Worm (Caenorhabditis elegans) whole organism, L4/young adult: ENCODE measurements around the gene slr-2.

Experiments used
- W03F9.2 ChIP-seq: fragments of 150-350 bp; optimal IDR thresholded peaks from 2 replicates; lab custom pipeline; 2014; ENCODE audit warnings: missing biosample characterization, missing genetic modification characterization
- dao-5 ChIP-seq: sonication (generic microtip); optimal IDR thresholded peaks from 2 replicates; lab custom pipeline; 2016; ENCODE audit warnings: missing genotype, missing genetic modification characterization, moderate library complexity, missing compliant biosample characterization
- him-1 ChIP-seq: sonication (generic microtip); optimal IDR thresholded peaks from 2 replicates; lab custom pipeline; 2016; ENCODE audit warnings: missing genotype, missing genetic modification reagents, missing genetic modification characterization, missing compliant biosample characterization

DNA sequence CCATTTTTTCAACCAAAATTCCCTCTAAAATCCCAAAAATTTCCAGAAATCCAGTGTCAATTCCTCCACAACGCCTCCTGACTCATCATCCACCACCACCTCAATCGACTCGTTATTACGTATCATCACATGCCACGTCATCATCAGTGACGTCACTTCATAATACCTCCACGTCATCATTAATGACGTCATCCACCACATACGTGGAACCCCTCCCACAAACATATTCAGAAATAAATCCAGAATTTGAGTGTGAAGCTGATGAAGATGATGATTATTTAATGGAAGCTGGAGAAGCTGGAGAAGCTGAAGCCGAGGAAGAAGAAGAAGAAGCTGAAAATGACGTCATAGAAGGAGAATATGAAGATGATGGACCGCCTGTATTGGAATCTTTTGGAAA is 7.0 kb downstream of the slr-2 start:
- no peak for TF ChIP-seq him-1 (tag; lab: Kevin White, UChicago)
- no peak for TF ChIP-seq W03F9.2
- TF ChIP-seq dao-5: no peak
